Fruit fly (Drosophila melanogaster): ENCODE measurements around the gene klar.
A peak's percentile ranks its signal among the peaks of the same experiment; 100 is the strongest.

Gene klar

dm6 chr3L:510823-511227, 29.6 kb downstream of the klar start:
- TF ChIP-seq CG34406 (GFP tag; optimal IDR thresholded peaks at IDR 0.05) (no peak), CG8119 (GFP tag; IDR thresholded peaks at IDR 0.05) (no peak), vri (GFP tag; optimal IDR thresholded peaks at IDR 0.05) (peak; percentile 57), svp (GFP tag) (peak; percentile 49), CG8319 (GFP tag; optimal IDR thresholded peaks at IDR 0.05) (peak; percentile 18), Blimp-1 (GFP tag; optimal IDR thresholded peaks at IDR 0.05) (peak; percentile 82), Sox102F (GFP tag; optimal IDR thresholded peaks at IDR 0.05) (peak; percentile 21), topi (GFP tag; optimal IDR thresholded peaks at IDR 0.05) (no peak), dsx (GFP tag; optimal IDR thresholded peaks at IDR 0.05; ENCODE audit: poor library complexity, severe bottlenecking) (peak; percentile 8), eg (GFP tag; IDR thresholded peaks at IDR 0.05) (no peak), ss (GFP tag; optimal IDR thresholded peaks at IDR 0.05) (no peak), Eip78C (GFP tag) (peak; percentile 57), dac (GFP tag; optimal IDR thresholded peaks at IDR 0.05) (no peak), fkh (GFP tag; optimal IDR thresholded peaks at IDR 0.05) (peak; percentile 65), CG6163 (GFP tag; IDR thresholded peaks at IDR 0.05) (peak; percentile 48; the same call in 1 of the 3 replicates)

dm6 chr3L:507576-508322, 32.7 kb downstream of the klar start:
- TF ChIP-seq OdsH (GFP tag; optimal IDR thresholded peaks at IDR 0.05): peak; percentile 15
- TF ChIP-seq Hr4 (GFP tag; optimal IDR thresholded peaks at IDR 0.05): peak; percentile 37
- TF ChIP-seq CG1621 (tag; optimal IDR thresholded peaks at IDR 0.05): no peak
- TF ChIP-seq CG8119 (GFP tag; IDR thresholded peaks at IDR 0.05): peak; percentile 40; the same call in 2 of the 3 replicates
- peak; percentile 6 for TF ChIP-seq Eip78C (GFP tag)
- TF ChIP-seq svp (GFP tag): no peak
- peak; percentile 19 for TF ChIP-seq pdm3 (GFP tag; optimal IDR thresholded peaks at IDR 0.05)
- peak; percentile 17 for TF ChIP-seq CG10631 (GFP tag; optimal IDR thresholded peaks at IDR 0.05)
- peak; percentile 50; the same call in 1 of the 3 replicates for TF ChIP-seq eg (GFP tag; IDR thresholded peaks at IDR 0.05)
- TF ChIP-seq fd59A (GFP tag; optimal IDR thresholded peaks at IDR 0.05): no peak
- peak; percentile 21 for TF ChIP-seq Lpt (GFP tag; optimal IDR thresholded peaks at IDR 0.05)
- TF ChIP-seq CG32006 (GFP tag; optimal IDR thresholded peaks at IDR 0.05): peak; percentile 61
- peak; percentile 18 for TF ChIP-seq CG4318 (GFP tag; optimal IDR thresholded peaks at IDR 0.05)
- TF ChIP-seq CG15336 (GFP tag; IDR thresholded peaks at IDR 0.05): peak; percentile 76
- TF ChIP-seq salr (GFP tag; optimal IDR thresholded peaks at IDR 0.05): peak in 1 of 2 experiments; percentile 0
- TF ChIP-seq CG6276 (GFP tag; optimal IDR thresholded peaks at IDR 0.05): peak; percentile 25
- peak; percentile 30 for TF ChIP-seq achi (GFP tag; optimal IDR thresholded peaks at IDR 0.05)
- TF ChIP-seq vri (GFP tag; optimal IDR thresholded peaks at IDR 0.05): no peak

dm6 chr3L:505782-506408, 34.5 kb downstream of the klar start:
- TF ChIP-seq CG8632 (GFP tag; optimal IDR thresholded peaks at IDR 0.05) (peak; percentile 34), Gug (GFP tag; IDR thresholded peaks at IDR 0.05) (0 out of 2 replicates have a peak, but pooled peaks have one; percentile 14), CG3032 (tag; optimal IDR thresholded peaks at IDR 0.05) (peak; percentile 49), Ets21C (GFP tag; optimal IDR thresholded peaks at IDR 0.05) (peak; percentile 45), topi (GFP tag; optimal IDR thresholded peaks at IDR 0.05) (peak; percentile 65), Hr4 (GFP tag; optimal IDR thresholded peaks at IDR 0.05) (peak; percentile 44), CG1621 (tag; optimal IDR thresholded peaks at IDR 0.05) (no peak), CG34406 (GFP tag; optimal IDR thresholded peaks at IDR 0.05) (peak; percentile 37), OdsH (GFP tag; optimal IDR thresholded peaks at IDR 0.05) (peak; percentile 66), esn (GFP tag; optimal IDR thresholded peaks at IDR 0.05) (peak; percentile 81), svp (GFP tag) (no peak), CG6808 (GFP tag; optimal IDR thresholded peaks at IDR 0.05) (peak; percentile 48), Eip75B (GFP tag; optimal IDR thresholded peaks at IDR 0.05) (peak; percentile 43), eg (GFP tag; IDR thresholded peaks at IDR 0.05) (peak; percentile 68), acj6 (GFP tag; optimal IDR thresholded peaks at IDR 0.05) (peak; percentile 64), Hr38 (GFP tag; optimal IDR thresholded peaks at IDR 0.05) (no peak), pdm3 (GFP tag; optimal IDR thresholded peaks at IDR 0.05) (peak; percentile 74), Met (GFP tag; optimal IDR thresholded peaks at IDR 0.05) (peak; percentile 68), CG10631 (GFP tag; optimal IDR thresholded peaks at IDR 0.05) (peak; percentile 4), Sox14 (GFP tag; optimal IDR thresholded peaks at IDR 0.05) (peak; percentile 70), Ets96B (tag; optimal IDR thresholded peaks at IDR 0.05) (no peak), CG10669 (GFP tag; optimal IDR thresholded peaks at IDR 0.05) (no peak), Eip78C (GFP tag) (peak; percentile 83), dac (GFP tag; optimal IDR thresholded peaks at IDR 0.05) (peak; percentile 46), CG6792 (GFP tag; optimal IDR thresholded peaks at IDR 0.05) (peak; percentile 62), vri (GFP tag; optimal IDR thresholded peaks at IDR 0.05) (no peak), CG4318 (GFP tag; optimal IDR thresholded peaks at IDR 0.05) (no peak), CG15336 (GFP tag; IDR thresholded peaks at IDR 0.05) (no peak), cyc (GFP tag; optimal IDR thresholded peaks at IDR 0.05) (peak; percentile 88), CG6276 (GFP tag; optimal IDR thresholded peaks at IDR 0.05) (no peak)

Data from whole organism, prepupa.